Fruit fly (Drosophila melanogaster): ENCODE data around the gene CG13040.

CG13040 gene

DNA sequence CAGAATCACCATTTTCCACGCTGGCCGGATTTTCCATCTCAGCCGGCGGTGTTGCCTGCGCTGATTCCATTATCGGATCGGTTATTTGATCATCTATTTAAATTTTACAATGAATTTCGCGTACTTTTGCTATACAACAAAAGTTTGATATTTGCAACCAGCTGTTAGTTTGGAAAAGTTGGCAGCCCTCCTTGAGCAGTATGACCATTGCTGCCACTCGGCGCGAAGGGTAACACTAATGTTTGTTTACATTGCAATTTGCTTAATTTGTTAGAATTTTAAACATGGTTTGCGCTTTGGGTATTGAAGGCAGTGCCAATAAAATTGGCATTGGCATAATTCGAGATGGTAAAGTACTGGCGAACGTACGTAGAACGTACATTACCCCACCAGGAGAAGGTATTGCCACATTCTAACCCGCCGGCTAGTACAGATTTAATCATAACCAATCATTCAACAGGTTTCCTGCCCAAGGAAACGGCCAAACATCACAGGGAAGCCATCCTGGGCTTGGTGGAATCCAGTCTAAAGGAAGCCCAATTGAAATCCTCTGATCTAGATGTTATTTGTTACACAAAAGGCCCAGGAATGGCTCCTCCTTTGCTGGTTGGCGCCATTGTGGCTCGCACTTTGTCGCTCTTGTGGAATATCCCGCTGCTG lies 25.3 kb upstream of the CG13040 start, which contains the start of the genes Golgin104 and Tcs3:
Gene Golgin104, minus strand, starts transcription at position 182 of the 660 bp plus-strand sequence.
Gene Tcs3, plus strand, starts transcription at position 222 of the 660 bp plus-strand sequence.
- TF ChIP-seq CG14711 (tag; optimal IDR thresholded peaks at IDR 0.05) (no peak), bab1 (GFP tag; optimal IDR thresholded peaks at IDR 0.05) (peak; percentile 57), toe (GFP tag; optimal IDR thresholded peaks at IDR 0.05) (no peak), Hr96 (GFP tag; optimal IDR thresholded peaks at IDR 0.05) (no peak), pad (GFP tag; optimal IDR thresholded peaks at IDR 0.05) (no peak)

DNA sequence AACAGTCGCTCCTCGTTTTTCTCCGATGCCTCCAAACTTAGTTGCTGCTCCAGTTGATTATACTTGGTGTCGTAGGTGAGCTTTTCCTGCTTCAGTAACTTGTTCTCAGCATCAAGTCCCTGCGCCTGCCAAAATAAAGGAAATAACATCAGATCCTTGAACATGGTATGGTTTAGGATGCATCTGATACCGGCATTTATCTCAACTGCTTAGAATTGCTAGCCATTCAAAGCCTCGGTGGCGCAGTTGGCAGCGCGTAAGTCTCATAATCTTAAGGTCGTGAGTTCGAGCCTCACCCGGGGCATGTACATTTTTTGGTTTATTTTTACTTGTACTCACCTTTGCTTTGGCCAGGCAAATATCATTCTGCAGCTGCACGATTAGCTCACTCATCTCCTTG lies 23.1 kb upstream of the CG13040 start:
- TF ChIP-seq kay (GFP tag; ENCODE audit: borderline replicate concordance): no peak
- no peak for TF ChIP-seq ovo (GFP tag; optimal IDR thresholded peaks at IDR 0.05)
- no peak for TF ChIP-seq Clk (GFP tag; optimal IDR thresholded peaks at IDR 0.05)

DNA sequence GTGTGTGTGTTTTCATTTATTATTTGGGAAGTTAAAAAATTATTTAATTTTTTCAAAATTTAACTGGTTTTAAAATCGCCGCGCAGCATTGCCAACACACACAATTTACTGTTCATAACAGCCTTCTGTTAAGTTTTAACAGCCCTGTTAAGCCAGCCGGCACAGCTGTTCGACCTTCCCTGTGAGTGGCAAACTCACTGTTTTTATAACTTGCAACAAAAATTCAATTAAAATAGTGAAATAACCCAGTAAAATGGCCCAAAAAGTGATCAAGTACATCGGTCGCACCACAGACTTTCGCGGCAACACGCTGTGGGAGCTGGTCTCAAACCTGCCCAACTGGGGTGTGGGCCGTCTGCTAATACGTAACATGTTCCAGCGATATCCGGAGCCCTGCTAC lies 21.4 kb upstream of the CG13040 start, which contains the start of gene mRpS34:
Gene mRpS34, plus strand, starts transcription at position 161 of the 400 bp plus-strand sequence.
- TF ChIP-seq CG7101 (tag; optimal IDR thresholded peaks at IDR 0.05): no peak

DNA sequence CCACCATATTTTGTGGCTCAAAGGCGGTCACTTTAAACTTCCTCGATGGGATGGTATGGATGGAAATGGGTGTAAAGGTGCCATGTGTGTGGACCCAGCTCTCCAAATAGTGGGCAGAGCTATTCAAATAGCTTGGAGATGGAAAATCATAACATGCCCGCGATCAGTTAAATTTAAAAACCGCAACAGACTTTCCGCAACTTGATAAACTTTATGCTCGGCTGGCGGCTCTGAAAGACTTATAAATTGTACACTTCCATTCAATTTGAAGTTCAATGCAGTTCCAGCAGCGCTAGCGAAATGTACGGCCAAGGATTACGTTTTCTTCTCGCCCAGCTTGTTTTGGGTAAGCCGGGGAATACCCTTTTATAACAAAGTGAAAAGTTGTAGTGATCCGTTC lies 19.5 kb upstream of the CG13040 start, which contains the start of gene CG33257:
Gene CG33257, plus strand, starts transcription at position 301 of the 400 bp plus-strand sequence.
- TF ChIP-seq cic (GFP tag; optimal IDR thresholded peaks at IDR 0.05): no peak
- no peak for TF ChIP-seq CG14711 (tag; optimal IDR thresholded peaks at IDR 0.05)
- no peak for TF ChIP-seq bab1 (GFP tag; optimal IDR thresholded peaks at IDR 0.05)
- no peak for TF ChIP-seq Hr96 (GFP tag; optimal IDR thresholded peaks at IDR 0.05)
- TF ChIP-seq Mnt (GFP tag; optimal IDR thresholded peaks at IDR 0.05): no peak
- no peak for TF ChIP-seq tj (GFP tag; optimal IDR thresholded peaks at IDR 0.05)
- no peak for TF ChIP-seq ovo (GFP tag; optimal IDR thresholded peaks at IDR 0.05)
- no peak for TF ChIP-seq kay (GFP tag; ENCODE audit: borderline replicate concordance)

DNA sequence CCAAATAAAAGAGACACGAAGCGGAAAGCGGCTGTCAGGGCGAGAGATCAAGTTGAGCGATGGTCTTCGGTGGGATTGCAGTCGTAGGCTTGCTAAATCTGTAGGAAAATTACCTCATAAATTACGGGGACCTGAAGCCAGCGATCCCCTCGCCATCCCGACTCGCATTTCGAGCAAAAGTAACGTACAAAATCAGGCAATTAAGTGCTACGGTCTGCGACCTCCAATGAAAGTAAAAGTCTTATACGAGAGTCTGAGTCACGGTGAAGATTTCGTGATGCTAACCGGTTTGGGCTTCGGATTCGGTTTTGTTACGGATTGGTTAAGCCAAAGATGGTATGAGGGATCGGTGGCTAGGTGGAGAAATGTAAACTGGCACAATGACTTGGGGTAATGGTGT lies 13.3 kb upstream of the CG13040 start:
- no peak for TF ChIP-seq CG1620 (GFP tag; optimal IDR thresholded peaks at IDR 0.05)
- no peak for TF ChIP-seq toe (GFP tag; optimal IDR thresholded peaks at IDR 0.05)
- TF ChIP-seq kay (GFP tag; ENCODE audit: borderline replicate concordance): no peak
- no peak for TF ChIP-seq CG11617 (GFP tag; optimal IDR thresholded peaks at IDR 0.05)

DNA sequence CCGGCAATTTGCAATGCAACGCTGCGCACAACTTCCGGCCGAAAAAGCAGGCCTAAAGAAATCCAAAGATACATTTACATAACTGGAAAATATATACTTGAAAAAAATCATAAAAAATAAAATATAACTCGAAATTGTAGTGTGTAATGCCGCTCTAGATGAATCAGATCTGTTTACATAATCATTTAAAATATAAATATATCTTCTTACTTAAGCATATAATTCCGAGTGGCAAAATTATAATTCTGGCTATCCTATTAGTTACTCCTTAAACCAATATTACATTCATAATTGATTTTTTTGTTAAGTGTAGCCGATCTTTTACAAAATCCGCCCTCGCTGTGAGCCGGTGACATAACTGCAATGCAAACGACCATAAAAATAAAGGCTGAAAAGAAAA lies 12.9 kb upstream of the CG13040 start:
- TF ChIP-seq ovo (GFP tag; optimal IDR thresholded peaks at IDR 0.05): no peak
- TF ChIP-seq CG5204 (GFP tag; optimal IDR thresholded peaks at IDR 0.05): no peak
- no peak for TF ChIP-seq CG14711 (tag; optimal IDR thresholded peaks at IDR 0.05)
- TF ChIP-seq bab1 (GFP tag; optimal IDR thresholded peaks at IDR 0.05): no peak
- no peak for TF ChIP-seq CG12768 (GFP tag; optimal IDR thresholded peaks at IDR 0.05)
- no peak for TF ChIP-seq CG33017 (tag; optimal IDR thresholded peaks at IDR 0.05)
- TF ChIP-seq pad (GFP tag; optimal IDR thresholded peaks at IDR 0.05): no peak
- TF ChIP-seq Crg-1 (GFP tag; optimal IDR thresholded peaks at IDR 0.05): no peak
- no peak for TF ChIP-seq CG11617 (GFP tag; optimal IDR thresholded peaks at IDR 0.05)
- TF ChIP-seq kay (GFP tag; ENCODE audit: borderline replicate concordance): no peak
- TF ChIP-seq Mnt (GFP tag; optimal IDR thresholded peaks at IDR 0.05): no peak

DNA sequence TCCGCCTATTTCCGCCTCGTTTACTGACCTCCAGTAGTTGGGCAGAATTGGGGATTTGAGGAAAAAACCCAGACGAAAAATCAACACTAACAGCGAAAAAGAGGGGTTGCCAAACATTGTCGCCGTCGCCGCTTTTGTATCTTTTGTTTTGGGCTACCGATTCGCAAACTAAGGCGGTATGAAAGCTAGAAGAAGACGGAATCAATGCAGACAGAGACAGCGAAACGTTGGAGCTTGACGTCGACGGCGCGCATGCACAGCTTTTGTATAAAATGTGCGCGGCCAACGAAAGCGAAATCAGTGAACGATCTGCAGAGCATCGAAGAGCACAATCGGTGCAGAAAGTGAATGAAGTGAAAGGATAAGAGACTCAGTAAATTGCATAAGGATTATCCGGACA lies 12.1 kb upstream of the CG13040 start, which contains the start of gene CG4998:
Gene CG4998, plus strand, starts transcription at position 301 of the 400 bp plus-strand sequence.
- TF ChIP-seq Crg-1 (GFP tag; optimal IDR thresholded peaks at IDR 0.05) (no peak), tj (GFP tag; optimal IDR thresholded peaks at IDR 0.05) (no peak), CG33017 (tag; optimal IDR thresholded peaks at IDR 0.05) (no peak), CG12768 (GFP tag; optimal IDR thresholded peaks at IDR 0.05) (no peak), CG14711 (tag; optimal IDR thresholded peaks at IDR 0.05) (no peak), ovo (GFP tag; optimal IDR thresholded peaks at IDR 0.05) (no peak), CG7045 (GFP tag; optimal IDR thresholded peaks at IDR 0.05) (no peak), CG11617 (GFP tag; optimal IDR thresholded peaks at IDR 0.05) (no peak), cic (GFP tag; optimal IDR thresholded peaks at IDR 0.05) (no peak), toe (GFP tag; optimal IDR thresholded peaks at IDR 0.05) (no peak)

DNA sequence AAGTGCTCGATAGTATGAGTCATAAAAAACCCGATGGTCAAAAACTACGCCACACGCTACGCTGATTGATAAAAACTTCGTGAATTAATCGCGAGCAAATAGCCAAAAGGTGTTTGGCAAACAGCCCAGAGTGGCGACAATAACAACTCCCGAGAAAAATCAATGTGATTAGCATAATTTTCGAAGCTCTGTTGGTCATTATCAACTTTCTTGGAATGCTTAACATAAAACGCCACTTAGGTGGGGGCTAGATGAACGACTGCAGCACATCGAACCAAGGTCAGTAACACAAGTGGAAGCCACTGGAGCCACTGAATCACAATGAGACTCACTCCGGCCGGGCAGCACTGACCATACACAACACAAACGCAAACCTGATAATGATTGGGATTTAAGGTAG lies 11.2 kb upstream of the CG13040 start:
- TF ChIP-seq kay (GFP tag; ENCODE audit: borderline replicate concordance) (no peak), CG11617 (GFP tag; optimal IDR thresholded peaks at IDR 0.05) (no peak), ovo (GFP tag; optimal IDR thresholded peaks at IDR 0.05) (no peak), bab1 (GFP tag; optimal IDR thresholded peaks at IDR 0.05) (no peak), CG7045 (GFP tag; optimal IDR thresholded peaks at IDR 0.05) (no peak), CG14711 (tag; optimal IDR thresholded peaks at IDR 0.05) (no peak), Crg-1 (GFP tag; optimal IDR thresholded peaks at IDR 0.05) (no peak), CG33017 (tag; optimal IDR thresholded peaks at IDR 0.05) (no peak), tj (GFP tag; optimal IDR thresholded peaks at IDR 0.05) (no peak), Clk (GFP tag; optimal IDR thresholded peaks at IDR 0.05) (no peak), CG12768 (GFP tag; optimal IDR thresholded peaks at IDR 0.05) (no peak), CG1620 (GFP tag; optimal IDR thresholded peaks at IDR 0.05) (no peak), CG5204 (GFP tag; optimal IDR thresholded peaks at IDR 0.05) (no peak), pad (GFP tag; optimal IDR thresholded peaks at IDR 0.05) (no peak), cic (GFP tag; optimal IDR thresholded peaks at IDR 0.05) (no peak), Mnt (GFP tag; optimal IDR thresholded peaks at IDR 0.05) (no peak), Hr96 (GFP tag; optimal IDR thresholded peaks at IDR 0.05) (no peak), toe (GFP tag; optimal IDR thresholded peaks at IDR 0.05) (no peak), CG7101 (tag; optimal IDR thresholded peaks at IDR 0.05) (no peak), cnc (optimal IDR thresholded peaks at IDR 0.05) (no peak)

Measured in whole organism, adult.